Fruit fly (Drosophila melanogaster): ENCODE results near the gene Atg4b.

Gene Atg4b

DNA sequence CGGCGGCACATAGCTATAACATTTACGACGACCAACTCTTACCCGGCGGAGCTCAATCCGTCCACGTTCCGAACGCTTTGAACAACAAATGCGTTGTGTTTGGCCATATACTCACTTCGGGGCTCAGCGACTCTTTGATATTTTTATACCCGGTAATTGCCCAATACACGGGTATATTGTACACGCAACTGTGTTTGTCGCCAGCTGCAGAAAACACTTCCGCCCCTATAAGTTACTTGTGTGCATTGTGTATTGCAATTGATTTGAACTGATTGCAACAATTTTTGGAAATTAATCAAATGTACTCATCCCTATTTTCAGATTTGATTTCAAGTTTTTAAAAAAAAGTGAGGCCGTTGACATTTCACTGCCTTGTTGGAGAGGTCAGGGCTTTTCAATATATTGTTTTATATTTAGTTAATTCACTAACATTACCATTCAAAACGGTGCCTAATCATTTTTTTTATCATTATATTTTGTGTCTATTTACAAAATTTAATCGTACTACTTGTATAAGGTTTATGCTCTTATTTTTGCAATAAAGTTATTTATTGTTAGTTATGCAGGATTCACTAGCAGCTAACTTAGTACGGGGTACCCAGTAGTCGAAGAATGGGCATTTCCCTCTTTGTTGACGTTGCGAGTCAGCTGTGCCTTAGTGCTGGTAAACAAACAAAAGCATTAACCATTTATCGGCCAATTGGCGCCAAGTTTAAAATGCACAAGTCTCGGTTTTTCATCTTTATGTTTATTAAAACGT lies 13.6 kb downstream of the Atg4b start, which contains the start of gene Nagk (continued):
- TF ChIP-seq tna (GFP tag; IDR thresholded peaks at IDR 0.05; ENCODE audit: partially characterized antibody) (no peak), shn (GFP tag; optimal IDR thresholded peaks at IDR 0.05) (peak; percentile 39), eve (GFP tag; optimal IDR thresholded peaks at IDR 0.05) (no peak), gcm (GFP tag; optimal IDR thresholded peaks at IDR 0.05) (peak; percentile 92), CG3163 (GFP tag; optimal IDR thresholded peaks at IDR 0.05) (no peak), CTCF (GFP tag; optimal IDR thresholded peaks at IDR 0.05) (no peak), CG11456 (GFP tag; IDR thresholded peaks at IDR 0.05) (peak; percentile 61; the same call in 2 of the 3 replicates), Hr39 (optimal IDR thresholded peaks at IDR 0.05) (no peak), zen (tag; optimal IDR thresholded peaks at IDR 0.05) (no peak), knrl (GFP tag; IDR thresholded peaks at IDR 0.05; ENCODE audit: partially characterized antibody) (no peak; the same call in 2 of the 3 replicates), phol (tag; optimal IDR thresholded peaks at IDR 0.05) (peak; percentile 66), CG14667 (GFP tag; IDR thresholded peaks at IDR 0.05) (no peak), odd (GFP tag; optimal IDR thresholded peaks at IDR 0.05) (peak; percentile 68), dan (GFP tag; IDR thresholded peaks at IDR 0.05) (no peak), CG15073 (GFP tag; optimal IDR thresholded peaks at IDR 0.05) (no peak), CG10209 (GFP tag; optimal IDR thresholded peaks at IDR 0.05) (peak; percentile 68), bsh (GFP tag; optimal IDR thresholded peaks at IDR 0.05) (peak; percentile 24 to 41), CG32772 (GFP tag; IDR thresholded peaks at IDR 0.05) (no peak), Dip3 (GFP tag; optimal IDR thresholded peaks at IDR 0.05) (peak; percentile 58), ara (GFP tag; IDR thresholded peaks at IDR 0.05) (no peak), CG15269 (tag; optimal IDR thresholded peaks at IDR 0.05) (peak; percentile 60), CG2199 (GFP tag; IDR thresholded peaks at IDR 0.05) (0 out of 3 replicates have a peak, but pooled peaks have one; percentile 50), ranshi (GFP tag; IDR thresholded peaks at IDR 0.05) (peak; percentile 8; the same call in 1 of the 2 replicates), wdn (GFP tag; IDR thresholded peaks at IDR 0.05) (no peak), CG10959 (GFP tag; IDR thresholded peaks at IDR 0.05) (no peak), Ssrp (tag; optimal IDR thresholded peaks at IDR 0.05) (peak; percentile 49), CG4617 (GFP tag; optimal IDR thresholded peaks at IDR 0.05; ENCODE audit: borderline replicate concordance) (peak; percentile 13), CG6791 (GFP tag; IDR thresholded peaks at IDR 0.05; ENCODE audit: partially characterized antibody) (peak; percentile 68; the same call in 2 of the 3 replicates), lola (GFP tag; optimal IDR thresholded peaks at IDR 0.05) (peak in 1 of 3 experiments; percentile 71), CG7556 (GFP tag; optimal IDR thresholded peaks at IDR 0.05) (peak; percentile 81), Dref (GFP tag; IDR thresholded peaks at IDR 0.05) (peak; percentile 56), gsb (GFP tag; IDR thresholded peaks at IDR 0.05) (no peak), Neu2 (GFP tag; optimal IDR thresholded peaks at IDR 0.05; ENCODE audit: borderline replicate concordance) (no peak), Sry-δ (GFP tag; optimal IDR thresholded peaks at IDR 0.05) (peak; percentile 37), CG32532 (GFP tag; IDR thresholded peaks at IDR 0.05) (peak; percentile 54), br (optimal IDR thresholded peaks at IDR 0.05) (no peak), YL-1 (GFP tag; optimal IDR thresholded peaks at IDR 0.05) (peak; percentile 16), Abd-B (GFP tag; optimal IDR thresholded peaks at IDR 0.05) (no peak), nerfin-2 (GFP tag; IDR thresholded peaks at IDR 0.05; ENCODE audit: partially characterized antibody) (no peak), CG11696 (GFP tag; IDR thresholded peaks at IDR 0.05) (peak; percentile 19; the same call in 1 of the 2 replicates), jumu (GFP tag; optimal IDR thresholded peaks at IDR 0.05) (no peak), lilli (GFP tag; optimal IDR thresholded peaks at IDR 0.05) (peak; percentile 79), grau (tag; optimal IDR thresholded peaks at IDR 0.05) (peak; percentile 42), crp (GFP tag; optimal IDR thresholded peaks at IDR 0.05) (peak; percentile 1 to 85), CG3281 (GFP tag; optimal IDR thresholded peaks at IDR 0.05) (peak; percentile 62), Chrac-16 (GFP tag; optimal IDR thresholded peaks at IDR 0.05) (peak; percentile 62), luna (GFP tag; optimal IDR thresholded peaks at IDR 0.05) (no peak), z (GFP tag; IDR thresholded peaks at IDR 0.05) (no peak), hbn (GFP tag; IDR thresholded peaks at IDR 0.05; ENCODE audit: partially characterized antibody) (no peak), gsb-n (tag; optimal IDR thresholded peaks at IDR 0.05) (peak; percentile 39)
